Fruit fly (Drosophila melanogaster) whole organism, wandering third instar larva: ENCODE measurements around the gene CG5618.
A peak's percentile ranks its signal among the peaks of the same experiment; 100 is the strongest.

ENCODE experiments used
- CG32264 ChIP-seq: fragments of 200-800 bp; sonication (Bioruptor generic); optimal IDR thresholded peaks from 2 replicates; lab custom pipeline; 2016; ENCODE audit warnings: missing biosample characterization, missing genetic modification characterization
- CG9705 ChIP-seq: fragments of 200-800 bp; sonication (Bioruptor generic); optimal IDR thresholded peaks from 2 replicates; lab custom pipeline; 2018; ENCODE audit warnings: missing biosample characterization, mild to moderate bottlenecking, missing genetic modification characterization
- CrebA ChIP-seq: fragments of 200-800 bp; sonication (Bioruptor generic); optimal IDR thresholded peaks from 2 replicates; lab custom pipeline; 2016; ENCODE audit warnings: missing biosample characterization, mild to moderate bottlenecking, missing genetic modification characterization, borderline replicate concordance
- Dfd ChIP-seq: fragments of >200 bp; optimal IDR thresholded peaks from 2 replicates; lab custom pipeline; 2017; ENCODE audit warnings: missing biosample characterization, missing genetic modification characterization
- Dif ChIP-seq: fragments of 200-275, 200-300 bp; sonication (Bioruptor generic); optimal IDR thresholded peaks from 2 replicates; lab custom pipeline; 2018; ENCODE audit warnings: missing biosample characterization, missing genetic modification characterization; ENCODE audit not compliant: partially characterized antibody
- GATAd ChIP-seq: sonication (Bioruptor generic); optimal IDR thresholded peaks from 2 replicates; lab custom pipeline; 2016; ENCODE audit warnings: missing biosample characterization, missing genetic modification characterization
- HLH106 ChIP-seq: fragments of 200-800 bp; optimal IDR thresholded peaks from 3 replicates; lab custom pipeline; 2019; ENCODE audit warnings: missing biosample characterization, mild to moderate bottlenecking, missing genetic modification characterization, moderate library complexity
- Hnf4 ChIP-seq: fragments of 200-800 bp; sonication (Bioruptor generic); optimal IDR thresholded peaks from 2 replicates; lab custom pipeline; 2016; ENCODE audit warnings: missing biosample characterization, mild to moderate bottlenecking, missing genetic modification characterization
- Hr78 ChIP-seq: fragments of >200 bp; optimal IDR thresholded peaks from 2 replicates; lab custom pipeline; 2017; ENCODE audit warnings: missing biosample characterization, missing genetic modification characterization
- Hr83 ChIP-seq: fragments of 200-300 bp; sonication (Bioruptor generic); optimal IDR thresholded peaks from 2 replicates; lab custom pipeline; 2016; ENCODE audit warnings: missing biosample characterization, mild to moderate bottlenecking, missing genetic modification characterization, moderate library complexity; ENCODE audit not compliant: poor library complexity, severe bottlenecking
- Jra ChIP-seq: sonication (Bioruptor generic); optimal IDR thresholded peaks from 2 replicates; lab custom pipeline; 2016; ENCODE audit warnings: missing biosample characterization, missing genetic modification characterization
- Mio ChIP-seq: sonication (Bioruptor generic); optimal IDR thresholded peaks from 2 replicates; lab custom pipeline; 2016; ENCODE audit warnings: missing biosample characterization, missing genetic modification characterization
- Myc ChIP-seq: fragments of >200 bp; optimal IDR thresholded peaks from 2 replicates; lab custom pipeline; 2017
- N ChIP-seq: fragments of >200 bp; optimal IDR thresholded peaks from 2 replicates; lab custom pipeline; 2018; ENCODE audit warnings: missing biosample characterization, missing external identifiers, missing genetic modification characterization
- OdsH ChIP-seq: fragments of 200-800 bp; sonication (Bioruptor generic); optimal IDR thresholded peaks from 2 replicates; lab custom pipeline; 2016; ENCODE audit warnings: missing biosample characterization, mild to moderate bottlenecking, missing genetic modification characterization
- Rel ChIP-seq, 2 experiments: fragments of 200-800 bp; sonication (Bioruptor generic) in 1 of 2; optimal IDR thresholded peaks; 2 replicates in 1 of 2; 3 replicates in 1 of 2; lab custom pipeline; 2016 to 2019; ENCODE audit warnings: mild to moderate bottlenecking in 2 of 2, missing biosample characterization in 2 of 2, missing genetic modification characterization in 2 of 2, moderate library complexity in 1 of 2
- Sp1 ChIP-seq: fragments of 200-800 bp; sonication (Bioruptor generic); optimal IDR thresholded peaks from 3 replicates; lab custom pipeline; 2019; ENCODE audit warnings: missing biosample characterization, mild to moderate bottlenecking, missing genetic modification characterization, moderate library complexity
- Vsx2 ChIP-seq: fragments of 200-300, 225-300 bp; sonication (Bioruptor generic); optimal IDR thresholded peaks from 2 replicates; lab custom pipeline; 2018; ENCODE audit warnings: missing biosample characterization, missing genetic modification characterization; ENCODE audit not compliant: partially characterized antibody
- br ChIP-seq: fragments of 200-800 bp; sonication (Bioruptor generic); optimal IDR thresholded peaks from 2 replicates; lab custom pipeline; 2016; ENCODE audit warnings: missing biosample characterization, missing genetic modification characterization
- brk ChIP-seq: fragments of 200-800 bp; sonication (Bioruptor generic); optimal IDR thresholded peaks from 2 replicates; lab custom pipeline; 2016; ENCODE audit warnings: missing biosample characterization, mild to moderate bottlenecking, missing genetic modification characterization
- dl ChIP-seq, 2 experiments: fragments of 175-275, 200-275 bp in 1 of 2; fragments of 200-275 bp in 1 of 2; sonication (Bioruptor generic); optimal IDR thresholded peaks; lab custom pipeline; 2018; ENCODE audit warnings: mild to moderate bottlenecking in 2 of 2, missing biosample characterization in 2 of 2, missing genetic modification characterization in 2 of 2, moderate library complexity in 2 of 2; ENCODE audit not compliant: partially characterized antibody in 2 of 2, insufficient read depth in 1 of 2
- dmrt93B ChIP-seq: fragments of 200-800 bp; sonication (Bioruptor generic); optimal IDR thresholded peaks from 2 replicates; lab custom pipeline; 2018; ENCODE audit warnings: missing biosample characterization, mild to moderate bottlenecking, missing genetic modification characterization
- dsf ChIP-seq: sonication (Bioruptor generic); optimal IDR thresholded peaks from 2 replicates; lab custom pipeline; 2016; ENCODE audit warnings: missing biosample characterization, missing genetic modification characterization, borderline replicate concordance
- ey ChIP-seq: fragments of 200-800 bp; sonication (Bioruptor generic); optimal IDR thresholded peaks from 2 replicates; lab custom pipeline; 2016; ENCODE audit warnings: missing biosample characterization, missing genetic modification characterization
- foxo ChIP-seq, 2 experiments: fragments of 200-800 bp; sonication (Bioruptor generic); optimal IDR thresholded peaks; 2 replicates in 1 of 2; 3 replicates in 1 of 2; lab custom pipeline; 2016 to 2017; ENCODE audit warnings: missing biosample characterization in 2 of 2, missing genetic modification characterization in 2 of 2
- fru ChIP-seq: fragments of 200-800 bp; sonication (Bioruptor generic); optimal IDR thresholded peaks from 3 replicates; lab custom pipeline; 2016; ENCODE audit warnings: missing biosample characterization, mild to moderate bottlenecking, missing genetic modification characterization
- h ChIP-seq: fragments of 200-800 bp; sonication (Bioruptor generic); optimal IDR thresholded peaks from 3 replicates; lab custom pipeline; 2016; ENCODE audit warnings: missing biosample characterization, mild to moderate bottlenecking, missing genetic modification characterization
- jim ChIP-seq: fragments of 175-275, 200-325 bp; sonication (Bioruptor generic); optimal IDR thresholded peaks from 2 replicates; lab custom pipeline; 2016; ENCODE audit warnings: missing biosample characterization, mild to moderate bottlenecking, missing genetic modification characterization
- lola ChIP-seq: fragments of >200 bp; optimal IDR thresholded peaks from 2 replicates; lab custom pipeline; 2017; ENCODE audit warnings: missing biosample characterization, missing genetic modification characterization
- pan ChIP-seq: fragments of >200 bp; optimal IDR thresholded peaks from 2 replicates; lab custom pipeline; 2017
- psq ChIP-seq: fragments of 200-800 bp; sonication (Bioruptor generic); optimal IDR thresholded peaks from 3 replicates; lab custom pipeline; 2017; ENCODE audit warnings: missing biosample characterization, mild to moderate bottlenecking, missing genetic modification characterization, moderate library complexity
- rgr ChIP-seq: fragments of 200-800 bp; sonication (Bioruptor generic); optimal IDR thresholded peaks from 3 replicates; lab custom pipeline; 2016; ENCODE audit warnings: missing biosample characterization, mild to moderate bottlenecking, missing genetic modification characterization
- sage ChIP-seq: fragments of 200-800 bp; sonication (Bioruptor generic); optimal IDR thresholded peaks from 2 replicates; lab custom pipeline; 2016; ENCODE audit warnings: missing biosample characterization, mild to moderate bottlenecking, missing genetic modification characterization
- sv ChIP-seq: fragments of 200-800 bp; sonication (Bioruptor generic); optimal IDR thresholded peaks from 3 replicates; lab custom pipeline; 2016; ENCODE audit warnings: missing biosample characterization, missing genetic modification characterization
- tai ChIP-seq: sonication (Bioruptor generic); optimal IDR thresholded peaks from 2 replicates; lab custom pipeline; 2016; ENCODE audit warnings: missing biosample characterization, missing genetic modification characterization
- woc ChIP-seq: sonication (Bioruptor generic); optimal IDR thresholded peaks from 2 replicates; lab custom pipeline; 2016; ENCODE audit warnings: missing biosample characterization, mild to moderate bottlenecking, missing genetic modification characterization

Gene CG5618

dm6 chr3L:20388983-20389382 is 35.7 kb downstream of the CG5618 start (continued):
- TF ChIP-seq GATAd (GFP tag; lab: Kevin White, UChicago): no peak
- TF ChIP-seq fru (GFP tag; lab: Kevin White, UChicago): peak; percentile 24
- peak in 1 of 2 experiments; percentile 44 for TF ChIP-seq foxo (GFP tag; optimal IDR thresholded peaks at IDR 0.05; lab: Kevin White, UChicago)
- TF ChIP-seq sv: no peak
- no peak for TF ChIP-seq CG32264 (GFP tag; lab: Kevin White, UChicago)
- no peak for TF ChIP-seq Jra (GFP tag; lab: Kevin White, UChicago)
- no peak for TF ChIP-seq Sp1 (GFP tag; lab: Kevin White, UChicago)
- TF ChIP-seq sage: no peak
- no peak for TF ChIP-seq lola (GFP tag; lab: Kevin White, UChicago)
- TF ChIP-seq jim (GFP tag; lab: Kevin White, UChicago): no peak
- TF ChIP-seq rgr (GFP tag; lab: Kevin White, UChicago): peak; percentile 51
- no peak for TF ChIP-seq dsf (GFP tag; lab: Kevin White, UChicago)

dm6 chr3L:20393357-20393756 is 40.1 kb downstream of the CG5618 start, which contains the start of gene CG33969:
CG33969 (minus strand) TSS chr3L:20393553.
- TF ChIP-seq fru (GFP tag; lab: Kevin White, UChicago) (no peak), foxo (GFP tag; optimal IDR thresholded peaks at IDR 0.05; lab: Kevin White, UChicago) (no peak), ey (GFP tag; lab: Kevin White, UChicago) (no peak), CG32264 (GFP tag; lab: Kevin White, UChicago) (no peak), sv (no peak), lola (GFP tag; lab: Kevin White, UChicago) (no peak), CrebA (GFP tag; lab: Kevin White, UChicago) (no peak), tai (GFP tag; lab: Kevin White, UChicago) (no peak), sage (no peak), Rel (GFP tag; optimal IDR thresholded peaks at IDR 0.05; lab: Kevin White, UChicago) (no peak), Rel (tag; optimal IDR thresholded peaks at IDR 0.05; lab: Kevin White, UChicago) (peak; percentile 49), OdsH (no peak), Dfd (GFP tag; lab: Kevin White, UChicago) (no peak), GATAd (GFP tag; lab: Kevin White, UChicago) (no peak), Sp1 (GFP tag; lab: Kevin White, UChicago) (no peak), pan (lab: Kevin White, UChicago) (no peak), Jra (GFP tag; lab: Kevin White, UChicago) (peak; percentile 11), CG9705 (GFP tag; lab: Kevin White, UChicago) (no peak), woc (GFP tag; lab: Kevin White, UChicago) (no peak), Vsx2 (no peak), N (GFP tag; lab: Kevin White, UChicago) (no peak), dsf (GFP tag; lab: Kevin White, UChicago) (no peak), Hr83 (GFP tag; lab: Kevin White, UChicago) (no peak), h (GFP tag; lab: Kevin White, UChicago) (peak; percentile 8), Myc (lab: Kevin White, UChicago) (no peak)

DNA sequence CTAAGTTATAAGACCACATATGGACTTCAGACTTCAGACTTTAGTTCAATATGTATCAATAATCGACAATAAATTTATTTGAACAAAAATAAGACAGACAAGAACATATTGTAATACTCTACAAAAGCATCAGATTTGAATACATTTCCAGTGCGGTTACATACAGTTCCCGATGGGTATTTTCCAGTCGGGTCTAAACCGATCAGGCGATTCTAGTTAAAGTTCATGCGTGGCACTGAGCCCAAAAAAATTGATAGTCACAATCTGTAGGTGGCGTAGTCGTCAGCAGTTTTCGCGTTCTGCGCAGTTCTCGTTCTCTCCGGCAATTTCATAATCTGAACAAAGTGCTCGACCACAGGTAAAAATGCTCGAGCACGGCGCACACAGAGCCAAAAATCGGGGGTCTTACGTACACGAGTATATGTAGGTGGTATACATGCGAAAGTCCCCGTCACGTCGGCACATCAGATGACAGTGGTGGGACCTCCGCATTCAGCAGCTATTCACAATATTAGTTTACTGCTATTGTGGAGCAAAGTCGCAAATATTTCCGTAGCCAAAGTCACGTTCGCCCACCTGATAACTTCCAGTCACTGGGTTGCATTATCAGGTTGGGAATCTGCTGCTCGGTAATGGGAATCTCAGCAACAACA is 42.1 kb downstream of the CG5618 start:
- TF ChIP-seq N (GFP tag; lab: Kevin White, UChicago) (no peak), br (GFP tag; lab: Kevin White, UChicago) (peak; percentile 53), Vsx2 (no peak), sage (no peak), jim (GFP tag; lab: Kevin White, UChicago) (no peak), tai (GFP tag; lab: Kevin White, UChicago) (no peak), OdsH (peak; percentile 58), Dfd (GFP tag; lab: Kevin White, UChicago) (no peak), brk (GFP tag; lab: Kevin White, UChicago) (peak; percentile 29), Hr83 (GFP tag; lab: Kevin White, UChicago) (peak; percentile 3), Dif (GFP tag; lab: Kevin White, UChicago) (no peak), Hnf4 (GFP tag; lab: Kevin White, UChicago) (peak; percentile 30), CG9705 (GFP tag; lab: Kevin White, UChicago) (no peak), ey (GFP tag; lab: Kevin White, UChicago) (peak; percentile 54), Mio (GFP tag; lab: Kevin White, UChicago) (no peak), sv (peak; percentile 8), GATAd (GFP tag; lab: Kevin White, UChicago) (no peak), fru (GFP tag; lab: Kevin White, UChicago) (peak; percentile 68), foxo (GFP tag; optimal IDR thresholded peaks at IDR 0.05; lab: Kevin White, UChicago) (peak in 1 of 2 experiments; percentile 71), h (GFP tag; lab: Kevin White, UChicago) (peak; percentile 68), psq (GFP tag; lab: Kevin White, UChicago) (peak; percentile 59), HLH106 (tag; lab: Kevin White, UChicago) (peak; percentile 25), CrebA (GFP tag; lab: Kevin White, UChicago) (no peak), Rel (GFP tag; optimal IDR thresholded peaks at IDR 0.05; lab: Kevin White, UChicago) (no peak), Rel (tag; optimal IDR thresholded peaks at IDR 0.05; lab: Kevin White, UChicago) (peak; percentile 91), Sp1 (GFP tag; lab: Kevin White, UChicago) (peak; percentile 46), woc (GFP tag; lab: Kevin White, UChicago) (peak; percentile 50), dmrt93B (GFP tag; lab: Kevin White, UChicago) (no peak), CG32264 (GFP tag; lab: Kevin White, UChicago) (peak; percentile 33), Hr78 (GFP tag; lab: Kevin White, UChicago) (no peak), rgr (GFP tag; lab: Kevin White, UChicago) (peak; percentile 62), Jra (GFP tag; lab: Kevin White, UChicago) (no peak), dl (GFP tag; optimal IDR thresholded peaks at IDR 0.05; lab: Kevin White, UChicago; ENCODE audit: insufficient read depth in 1 of 2, partially characterized antibody in 2 of 2) (no peak)
